Fruit fly (Drosophila melanogaster) whole organism, prepupa: ENCODE data around the gene CG31251.
A peak's percentile ranks its signal among the peaks of the same experiment; 100 is the strongest.

ENCODE experiments used
- Blimp-1 ChIP-seq: fragments of 200-800 bp; sonication (Bioruptor generic); optimal IDR thresholded peaks from 3 replicates; lab custom pipeline; 2017; ENCODE audit warnings: missing biosample characterization, missing genetic modification characterization, mild to moderate bottlenecking, moderate library complexity, missing genetic modification reagents
- CG10669 ChIP-seq: fragments of 200-800 bp; sonication (Bioruptor generic); optimal IDR thresholded peaks from 3 replicates; lab custom pipeline; 2018; ENCODE audit warnings: missing biosample characterization, mild to moderate bottlenecking, missing genetic modification characterization, moderate library complexity
- CG11294 ChIP-seq: fragments of 200-800 bp; sonication (Bioruptor generic); IDR thresholded peaks from 2 replicates; pipeline ENCODE4 v1.3.6; 2022; ENCODE audit warnings: missing biosample characterization, missing genetic modification characterization
- CG11762 ChIP-seq: fragments of 200-800 bp; sonication (Bioruptor generic); optimal IDR thresholded peaks from 3 replicates; lab custom pipeline; 2016; ENCODE audit warnings: missing biosample characterization, missing genetic modification characterization; ENCODE audit not compliant: insufficient read depth
- CG11902 ChIP-seq: fragments of 200-800 bp; sonication (Bioruptor generic); optimal IDR thresholded peaks from 3 replicates; lab custom pipeline; 2016; ENCODE audit warnings: missing biosample characterization, missing genetic modification characterization
- CG15336 ChIP-seq: fragments of 200-800 bp; sonication (Bioruptor generic); IDR thresholded peaks from 2 replicates; pipeline ENCODE4 v1.3.6; 2022; ENCODE audit warnings: missing biosample characterization, missing genetic modification characterization
- CG16779 ChIP-seq: fragments of 200-800 bp; sonication (Bioruptor generic); optimal IDR thresholded peaks from 3 replicates; lab custom pipeline; 2017; ENCODE audit warnings: missing biosample characterization, mild to moderate bottlenecking, missing genetic modification characterization
- CG3032 ChIP-seq: fragments of 200-800 bp; optimal IDR thresholded peaks from 2 replicates; lab custom pipeline; 2019; ENCODE audit warnings: missing biosample characterization, mild to moderate bottlenecking, missing genetic modification characterization, moderate library complexity
- CG34406 ChIP-seq: fragments of 200-800 bp; sonication (Bioruptor generic); optimal IDR thresholded peaks from 3 replicates; lab custom pipeline; 2016; ENCODE audit warnings: missing biosample characterization, missing genetic modification characterization
- CG3919 ChIP-seq: fragments of 200-800 bp; sonication (Bioruptor generic); optimal IDR thresholded peaks from 3 replicates; lab custom pipeline; 2016; ENCODE audit warnings: missing biosample characterization, missing genetic modification characterization
- CG4318 ChIP-seq: fragments of 200-800 bp; sonication (Bioruptor generic); optimal IDR thresholded peaks from 3 replicates; lab custom pipeline; 2017; ENCODE audit warnings: missing biosample characterization, mild to moderate bottlenecking, missing genetic modification characterization
- CG6163 ChIP-seq: fragments of 200-800 bp; sonication (Bioruptor generic); IDR thresholded peaks from 3 replicates; pipeline ENCODE4 v1.3.6; 2022; ENCODE audit warnings: missing biosample characterization, missing genetic modification characterization
- CG6276 ChIP-seq: fragments of 200-800 bp; sonication (Bioruptor generic); optimal IDR thresholded peaks from 2 replicates; lab custom pipeline; 2017; ENCODE audit warnings: missing biosample characterization, mild to moderate bottlenecking, missing genetic modification characterization
- CG6792 ChIP-seq: fragments of 200-800 bp; sonication (Bioruptor generic); optimal IDR thresholded peaks from 3 replicates; lab custom pipeline; 2016; ENCODE audit warnings: missing biosample characterization, missing genetic modification characterization
- CG6808 ChIP-seq: fragments of 200-800 bp; sonication (Bioruptor generic); optimal IDR thresholded peaks from 3 replicates; lab custom pipeline; 2017; ENCODE audit warnings: missing biosample characterization, missing genetic modification characterization, mild to moderate bottlenecking, moderate library complexity, missing genetic modification reagents
- CG6854 ChIP-seq: fragments of 200-800 bp; sonication (Bioruptor generic); optimal IDR thresholded peaks from 2 replicates; lab custom pipeline; 2017; ENCODE audit warnings: missing biosample characterization, mild to moderate bottlenecking, missing genetic modification characterization
- CG7368 ChIP-seq: fragments of 200-800 bp; sonication (Bioruptor generic); optimal IDR thresholded peaks from 3 replicates; lab custom pipeline; 2016; ENCODE audit warnings: missing biosample characterization, missing genetic modification characterization
- CG8319 ChIP-seq: fragments of 200-800 bp; sonication (Bioruptor generic); optimal IDR thresholded peaks from 3 replicates; lab custom pipeline; 2016; ENCODE audit warnings: missing biosample characterization, missing genetic modification characterization
- CG9139 ChIP-seq: fragments of 200-800 bp; sonication (Bioruptor generic); optimal IDR thresholded peaks from 3 replicates; lab custom pipeline; 2017; ENCODE audit warnings: missing biosample characterization, mild to moderate bottlenecking, missing genetic modification characterization
- Eip78C ChIP-seq: fragments of 200-800 bp; sonication (Bioruptor generic); peaks from one replicate; lab custom pipeline; 2016; ENCODE audit warnings: missing biosample characterization, missing genetic modification characterization
- Eip93F ChIP-seq: fragments of 200-800 bp; sonication (Bioruptor generic); optimal IDR thresholded peaks from 2 replicates; lab custom pipeline; 2016; ENCODE audit warnings: missing biosample characterization, mild to moderate bottlenecking, missing genetic modification characterization
- Gug ChIP-seq: fragments of 200-800 bp; sonication (Bioruptor generic); IDR thresholded peaks from 2 replicates; pipeline ENCODE4 v1.3.6; 2022; ENCODE audit warnings: missing biosample characterization, missing genetic modification characterization
- Hr39 ChIP-seq: fragments of 200-800 bp; sonication (Bioruptor generic); optimal IDR thresholded peaks from 2 replicates; lab custom pipeline; 2016; ENCODE audit warnings: missing biosample characterization, missing genetic modification characterization
- Lpt ChIP-seq: fragments of 200-800 bp; sonication (Bioruptor generic); optimal IDR thresholded peaks from 3 replicates; lab custom pipeline; 2016; ENCODE audit warnings: missing biosample characterization, missing genetic modification characterization
- Met ChIP-seq: fragments of 200-800 bp; sonication (Bioruptor generic); optimal IDR thresholded peaks from 3 replicates; lab custom pipeline; 2016; ENCODE audit warnings: missing biosample characterization, missing genetic modification characterization
- OdsH ChIP-seq: fragments of 200-800 bp; sonication (Bioruptor generic); optimal IDR thresholded peaks from 3 replicates; lab custom pipeline; 2016; ENCODE audit warnings: missing biosample characterization, missing genetic modification characterization
- Sox102F ChIP-seq: fragments of 200-800 bp; sonication (Bioruptor generic); optimal IDR thresholded peaks from 2 replicates; lab custom pipeline; 2016; ENCODE audit warnings: missing biosample characterization, mild to moderate bottlenecking, missing genetic modification characterization
- Sox15 ChIP-seq: fragments of 200-800 bp; sonication (Bioruptor generic); optimal IDR thresholded peaks from 3 replicates; lab custom pipeline; 2016; ENCODE audit warnings: missing biosample characterization, missing genetic modification characterization
- achi ChIP-seq: fragments of 200-800 bp; sonication (Bioruptor generic); optimal IDR thresholded peaks from 3 replicates; lab custom pipeline; 2016; ENCODE audit warnings: missing biosample characterization, missing genetic modification characterization
- cyc ChIP-seq: fragments of 200-800 bp; sonication (Bioruptor generic); optimal IDR thresholded peaks from 3 replicates; lab custom pipeline; 2016; ENCODE audit warnings: missing biosample characterization, missing genetic modification characterization
- dac ChIP-seq: fragments of 200-800 bp; sonication (Bioruptor generic); optimal IDR thresholded peaks from 2 replicates; lab custom pipeline; 2017; ENCODE audit warnings: missing biosample characterization, mild to moderate bottlenecking, missing genetic modification characterization
- dsx ChIP-seq: fragments of 200-800 bp; optimal IDR thresholded peaks from 3 replicates; lab custom pipeline; 2019; ENCODE audit warnings: missing biosample characterization, mild to moderate bottlenecking, missing genetic modification characterization, moderate library complexity; ENCODE audit not compliant: poor library complexity, severe bottlenecking
- eg ChIP-seq: fragments of 200-800 bp; sonication (Bioruptor generic); IDR thresholded peaks from 3 replicates; pipeline ENCODE4 v1.3.6; 2022; ENCODE audit warnings: missing biosample characterization, missing genetic modification characterization
- esn ChIP-seq: fragments of 200-800 bp; sonication (Bioruptor generic); optimal IDR thresholded peaks from 2 replicates; lab custom pipeline; 2016; ENCODE audit warnings: missing biosample characterization, mild to moderate bottlenecking, missing genetic modification characterization, moderate library complexity
- fd59A ChIP-seq: fragments of 200-800 bp; sonication (Bioruptor generic); optimal IDR thresholded peaks from 2 replicates; lab custom pipeline; 2017; ENCODE audit warnings: missing biosample characterization, mild to moderate bottlenecking, missing genetic modification characterization, missing genetic modification reagents
- fd85E ChIP-seq: fragments of 200-800 bp; sonication (Bioruptor generic); optimal IDR thresholded peaks from 3 replicates; lab custom pipeline; 2016; ENCODE audit warnings: missing biosample characterization, missing genetic modification characterization
- fkh ChIP-seq: fragments of 200-800 bp; sonication (Bioruptor generic); optimal IDR thresholded peaks from 3 replicates; lab custom pipeline; 2017; ENCODE audit warnings: missing biosample characterization, mild to moderate bottlenecking, missing genetic modification characterization, moderate library complexity
- net ChIP-seq: fragments of 200-800 bp; sonication (Bioruptor generic); optimal IDR thresholded peaks from 3 replicates; lab custom pipeline; 2016; ENCODE audit warnings: missing biosample characterization, missing genetic modification characterization
- pdm3 ChIP-seq: fragments of 200-800 bp; sonication (Bioruptor generic); optimal IDR thresholded peaks from 3 replicates; lab custom pipeline; 2016; ENCODE audit warnings: missing biosample characterization, missing genetic modification characterization
- spab ChIP-seq: fragments of 200-800 bp; sonication (Bioruptor generic); optimal IDR thresholded peaks from 2 replicates; lab custom pipeline; 2017; ENCODE audit warnings: missing biosample characterization, mild to moderate bottlenecking, missing genetic modification characterization, missing genetic modification reagents
- ss ChIP-seq, 2 experiments: fragments of 200-800 bp; sonication (Bioruptor generic); optimal IDR thresholded peaks; 2 replicates in 1 of 2; 3 replicates in 1 of 2; lab custom pipeline; 2017 to 2018; ENCODE audit warnings: mild to moderate bottlenecking in 2 of 2, missing biosample characterization in 2 of 2, missing genetic modification characterization in 2 of 2, moderate library complexity in 1 of 2
- svp ChIP-seq: fragments of 200-800 bp; sonication (Bioruptor generic); peaks from one replicate; lab custom pipeline; 2016; ENCODE audit warnings: missing biosample characterization, missing genetic modification characterization
- topi ChIP-seq: fragments of 200-800 bp; sonication (Bioruptor generic); optimal IDR thresholded peaks from 3 replicates; lab custom pipeline; 2016; ENCODE audit warnings: missing biosample characterization, missing genetic modification characterization
- vri ChIP-seq: fragments of 200-800 bp; sonication (Bioruptor generic); optimal IDR thresholded peaks from 3 replicates; lab custom pipeline; 2016; ENCODE audit warnings: missing biosample characterization, mild to moderate bottlenecking, missing genetic modification characterization

The CG31251 gene

DNA sequence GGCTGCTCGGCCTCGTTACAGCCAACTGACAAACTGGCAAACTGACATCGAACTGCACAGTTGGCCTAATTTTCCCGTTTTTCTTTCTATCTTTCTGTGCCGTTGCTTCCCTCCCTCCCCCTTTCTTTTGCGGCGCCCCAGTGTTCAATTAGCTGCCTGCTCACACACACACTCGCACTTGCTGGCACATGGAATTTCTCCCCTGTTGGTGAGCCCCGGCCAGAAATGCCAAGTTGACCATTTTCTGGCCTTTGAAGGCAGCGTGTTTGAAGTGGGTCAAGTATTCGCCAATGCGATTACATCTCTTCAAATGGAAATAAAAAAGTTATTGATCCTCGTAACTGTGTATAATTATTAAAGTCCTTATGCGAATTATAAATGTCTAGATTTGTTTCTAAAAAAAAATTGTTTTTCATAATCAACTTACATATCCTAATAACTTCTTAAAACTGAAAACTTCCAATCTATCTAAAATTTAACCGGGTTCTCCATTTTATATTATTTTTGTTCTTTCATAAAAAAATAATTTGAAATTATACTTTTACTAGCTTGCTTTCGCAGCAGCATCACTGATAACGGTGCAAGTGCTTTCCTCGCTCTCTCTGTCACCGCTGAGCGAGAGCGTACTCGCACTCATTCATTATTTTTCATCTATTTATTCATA lies 3.9 kb downstream of the CG31251 start (continued):
- TF ChIP-seq spab (GFP tag; lab: Kevin White, UChicago) = no peak
- peak; percentile 71 for TF ChIP-seq esn
- TF ChIP-seq CG6854 = no peak
- peak; percentile 68 for TF ChIP-seq Met (GFP tag; lab: Kevin White, UChicago)
- TF ChIP-seq CG8319 (GFP tag; lab: Kevin White, UChicago) = no peak
- no peak for TF ChIP-seq CG4318 (GFP tag; lab: Kevin White, UChicago)
- peak; percentile 36 for TF ChIP-seq CG11762 (GFP tag; lab: Kevin White, UChicago)
- no peak for TF ChIP-seq fd59A (GFP tag; lab: Kevin White, UChicago)
- no peak for TF ChIP-seq CG9139 (GFP tag; lab: Kevin White, UChicago)
- peak; percentile 10 for TF ChIP-seq CG3919
- no peak for TF ChIP-seq CG10669 (GFP tag; lab: Kevin White, UChicago)
- no peak for TF ChIP-seq fd85E
- TF ChIP-seq ss (GFP tag; optimal IDR thresholded peaks at IDR 0.05; lab: Kevin White, UChicago) = no peak
- peak; percentile 7 for TF ChIP-seq CG7368 (GFP tag; lab: Kevin White, UChicago)
- TF ChIP-seq Sox102F (GFP tag; lab: Kevin White, UChicago) = peak; percentile 43
- peak; percentile 27 for TF ChIP-seq Eip93F (GFP tag; lab: Kevin White, UChicago)
- peak; percentile 27 for TF ChIP-seq CG6792 (GFP tag; lab: Kevin White, UChicago)
- TF ChIP-seq pdm3 (GFP tag; lab: Kevin White, UChicago) = peak; percentile 48
- TF ChIP-seq Gug (GFP tag; lab: Robert Waterston, UW) = no peak
- TF ChIP-seq CG6276 (GFP tag; lab: Kevin White, UChicago) = no peak
- TF ChIP-seq eg (GFP tag; lab: Robert Waterston, UW) = no peak
- TF ChIP-seq topi (GFP tag; lab: Kevin White, UChicago) = peak; percentile 45
- peak; percentile 51 for TF ChIP-seq CG34406 (GFP tag; lab: Kevin White, UChicago)
- TF ChIP-seq CG11902 (GFP tag; lab: Kevin White, UChicago) = no peak
- no peak; the same call in 1 of the 2 replicates for TF ChIP-seq CG15336 (GFP tag; lab: Robert Waterston, UW)

- TF ChIP-seq esn (no peak), CG34406 (GFP tag; lab: Kevin White, UChicago) (no peak), CG11294 (no peak), CG6808 (GFP tag; lab: Kevin White, UChicago) (no peak), ss (GFP tag; optimal IDR thresholded peaks at IDR 0.05; lab: Kevin White, UChicago) (no peak), CG15336 (GFP tag; lab: Robert Waterston, UW) (no peak), svp (GFP tag; lab: Kevin White, UChicago) (peak; percentile 75), CG16779 (tag; lab: Kevin White, UChicago) (no peak), Blimp-1 (GFP tag; lab: Kevin White, UChicago) (peak; percentile 11), cyc (GFP tag; lab: Kevin White, UChicago) (no peak), CG6163 (GFP tag; lab: Robert Waterston, UW) (no peak), Lpt (GFP tag; lab: Kevin White, UChicago) (no peak), Eip78C (GFP tag; lab: Kevin White, UChicago) (no peak), achi (no peak), pdm3 (GFP tag; lab: Kevin White, UChicago) (no peak)
Measured at dm6 chr3R:17680268-17680638, 4.5 kb downstream of the CG31251 start.

DNA sequence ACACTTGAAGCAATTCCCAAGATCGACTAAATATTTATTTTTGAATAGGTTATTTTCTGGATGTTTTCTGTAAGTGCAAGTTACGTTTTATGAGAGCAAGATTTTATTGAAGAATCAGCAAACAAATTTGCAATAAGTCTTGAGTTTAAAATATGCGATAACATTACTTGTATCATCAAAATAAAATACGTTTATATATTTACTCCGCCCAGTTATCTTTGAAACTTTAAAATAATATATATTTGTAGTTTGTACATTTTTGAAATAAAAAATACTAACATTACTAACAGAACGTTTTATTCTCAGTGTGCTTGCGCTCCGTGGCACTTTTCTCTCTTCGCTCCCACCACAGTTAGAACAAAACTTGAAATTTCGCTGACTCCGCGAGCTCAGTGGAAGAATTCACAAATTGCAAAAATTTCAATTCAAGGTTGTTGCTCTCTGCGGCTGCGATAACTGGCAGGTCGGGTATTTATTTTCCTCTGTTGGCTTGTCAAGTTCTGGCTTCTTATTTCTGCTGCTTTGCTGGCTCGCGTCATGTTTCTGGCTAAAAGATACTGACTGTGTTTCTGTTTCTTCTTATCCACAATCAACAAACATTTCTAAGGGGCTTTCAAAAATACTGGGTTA lies 5.2 kb downstream of the CG31251 start:
- TF ChIP-seq Eip93F (GFP tag; lab: Kevin White, UChicago) (peak; percentile 90), Met (GFP tag; lab: Kevin White, UChicago) (peak; percentile 92), dsx (GFP tag; lab: Kevin White, UChicago) (peak; percentile 85), CG15336 (GFP tag; lab: Robert Waterston, UW) (peak; percentile 90), CG3032 (tag; lab: Kevin White, UChicago) (peak; percentile 80), Sox15 (GFP tag; lab: Kevin White, UChicago) (peak; percentile 75), dac (GFP tag; lab: Kevin White, UChicago) (peak; percentile 45), CG7368 (GFP tag; lab: Kevin White, UChicago) (peak; percentile 77), CG6276 (GFP tag; lab: Kevin White, UChicago) (no peak), spab (GFP tag; lab: Kevin White, UChicago) (peak; percentile 80), OdsH (GFP tag; lab: Kevin White, UChicago) (peak; percentile 91), net (GFP tag; lab: Kevin White, UChicago) (peak; percentile 90), cyc (GFP tag; lab: Kevin White, UChicago) (peak; percentile 87), CG6163 (GFP tag; lab: Robert Waterston, UW) (peak; percentile 79), fkh (GFP tag; lab: Kevin White, UChicago) (no peak), Eip78C (GFP tag; lab: Kevin White, UChicago) (peak; percentile 97), CG10669 (GFP tag; lab: Kevin White, UChicago) (peak; percentile 82), Hr39 (GFP tag; lab: Kevin White, UChicago) (peak; percentile 84), pdm3 (GFP tag; lab: Kevin White, UChicago) (peak; percentile 51), vri (GFP tag; lab: Kevin White, UChicago) (peak; percentile 84), topi (GFP tag; lab: Kevin White, UChicago) (peak; percentile 92), fd59A (GFP tag; lab: Kevin White, UChicago) (peak; percentile 77)
